Worm (Caenorhabditis elegans): ENCODE results near the gene F08F8.7.

ce11 chrIII:7310662-7311340 lies 36.1 kb downstream of the F08F8.7 start, which contains the start of the genes F56C9.6 and F56C9.3:
- TF ChIP-seq lin-13 (tag; optimal IDR thresholded peaks at IDR 0.05): no peak
- no peak for TF ChIP-seq unc-39 (tag; optimal IDR thresholded peaks at IDR 0.05)
- no peak for TF ChIP-seq nhr-76 (tag; optimal IDR thresholded peaks at IDR 0.05)
- TF ChIP-seq nhr-237 (tag; optimal IDR thresholded peaks at IDR 0.05): no peak
- TF ChIP-seq blmp-1 (tag; optimal IDR thresholded peaks at IDR 0.05): no peak
- TF ChIP-seq snpc-4 (tag; optimal IDR thresholded peaks at IDR 0.05): no peak
- no peak for TF ChIP-seq nhr-28 (tag; optimal IDR thresholded peaks at IDR 0.05)
- TF ChIP-seq ceh-39 (tag; optimal IDR thresholded peaks at IDR 0.05): no peak
- TF ChIP-seq mep-1 (tag; optimal IDR thresholded peaks at IDR 0.05): no peak
- TF ChIP-seq unc-62 (GFP tag; optimal IDR thresholded peaks at IDR 0.05): no peak
- no peak for TF ChIP-seq cnd-1 (tag; optimal IDR thresholded peaks at IDR 0.05)
- TF ChIP-seq lsy-2 (tag; optimal IDR thresholded peaks at IDR 0.05): no peak
- no peak for TF ChIP-seq ztf-11 (tag; optimal IDR thresholded peaks at IDR 0.05)

All from whole organism, mixed stage, embryonic.